Worm (Caenorhabditis elegans): ENCODE results near the gene pfk-1.2.
A peak's percentile ranks its signal among the peaks of the same experiment; 100 is the strongest.

Gene pfk-1.2

DNA sequence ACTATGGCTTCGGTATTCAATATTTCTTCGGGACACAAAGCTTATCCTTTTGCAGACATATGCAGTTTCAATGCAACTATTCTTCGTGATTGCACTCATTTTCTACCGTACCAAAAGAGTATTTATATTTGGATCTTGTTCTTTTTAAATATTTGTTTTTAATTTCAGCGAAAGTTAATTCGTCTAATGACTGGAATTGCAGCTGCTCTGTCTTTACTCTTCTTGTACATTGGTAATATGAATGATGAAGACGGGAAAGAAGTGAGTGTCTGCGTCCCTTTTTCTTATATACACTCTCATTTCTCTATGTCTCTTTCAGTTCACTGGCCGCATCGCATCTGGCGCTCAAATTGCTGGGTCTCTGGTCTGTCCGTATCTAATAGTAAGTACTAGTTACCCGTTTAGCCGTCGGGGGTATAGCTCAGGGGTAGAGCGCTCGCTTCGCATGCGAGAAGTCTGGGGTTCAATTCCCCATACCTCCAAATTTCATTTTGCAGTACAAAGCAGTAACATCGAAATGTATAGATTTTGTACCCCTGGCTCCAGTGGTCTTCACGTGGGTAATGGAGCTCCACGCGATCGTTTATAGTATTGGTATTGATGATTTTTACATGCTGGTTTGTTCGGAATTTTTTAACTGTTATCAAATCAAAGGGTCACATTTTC is 28.3 kb upstream of the pfk-1.2 start:
- TF ChIP-seq ztf-23 (GFP tag; IDR thresholded peaks at IDR 0.05) (peak; percentile 95), klf-2 (GFP tag; conservative IDR thresholded peaks at IDR 0.05) (peak; percentile 83), cog-1 (tag; optimal IDR thresholded peaks at IDR 0.05) (peak; percentile 78), ztf-29 (GFP tag; IDR thresholded peaks at IDR 0.05) (peak; percentile 79; the same call in 1 of the 2 replicates), T22C8.4 (GFP tag; IDR thresholded peaks at IDR 0.05) (peak; percentile 95), med-1 (GFP tag; optimal IDR thresholded peaks at IDR 0.05; ENCODE audit: insufficient read depth) (peak; percentile 41), tab-1 (GFP tag; IDR thresholded peaks at IDR 0.05) (peak; percentile 94), flt-1 (GFP tag; IDR thresholded peaks at IDR 0.05) (peak; percentile 97), ref-1 (GFP tag; conservative IDR thresholded peaks at IDR 0.05) (peak; percentile 84)

DNA sequence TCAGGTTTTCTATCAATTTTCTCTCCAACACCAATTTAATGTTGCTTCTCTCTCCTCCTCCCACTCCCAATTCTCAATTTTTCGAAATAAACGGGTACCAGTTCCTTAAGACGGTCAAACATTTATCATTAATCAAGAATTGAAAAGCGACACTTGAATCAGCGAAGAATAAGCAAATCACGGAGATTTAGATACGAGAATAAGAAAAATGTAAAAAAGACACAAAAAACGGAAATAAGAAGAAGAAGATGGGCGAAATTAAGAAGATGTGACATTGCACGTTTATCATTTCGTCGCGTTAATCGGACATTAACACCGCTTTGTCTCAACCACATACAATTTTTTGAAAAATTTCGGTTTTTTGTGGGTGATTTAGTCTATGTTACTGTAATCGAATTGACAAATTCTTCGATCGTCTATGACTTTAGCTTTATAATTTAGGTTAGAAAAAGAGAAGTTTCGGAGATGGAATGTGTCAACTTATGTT is 27.1 kb upstream of the pfk-1.2 start, which contains the start of gene haao-1:
Gene haao-1, plus strand, starts transcription at position 437 of the 487 bp plus-strand sequence.
- TF ChIP-seq med-1 (GFP tag; optimal IDR thresholded peaks at IDR 0.05; ENCODE audit: insufficient read depth) (no peak), T22C8.4 (GFP tag; IDR thresholded peaks at IDR 0.05) (no peak), ztf-23 (GFP tag; IDR thresholded peaks at IDR 0.05) (no peak), tab-1 (GFP tag; IDR thresholded peaks at IDR 0.05) (no peak), klf-2 (GFP tag; conservative IDR thresholded peaks at IDR 0.05) (no peak), cog-1 (tag; optimal IDR thresholded peaks at IDR 0.05) (no peak), flt-1 (GFP tag; IDR thresholded peaks at IDR 0.05) (no peak), ref-1 (GFP tag; conservative IDR thresholded peaks at IDR 0.05) (no peak), ztf-29 (GFP tag; IDR thresholded peaks at IDR 0.05) (no peak)

DNA sequence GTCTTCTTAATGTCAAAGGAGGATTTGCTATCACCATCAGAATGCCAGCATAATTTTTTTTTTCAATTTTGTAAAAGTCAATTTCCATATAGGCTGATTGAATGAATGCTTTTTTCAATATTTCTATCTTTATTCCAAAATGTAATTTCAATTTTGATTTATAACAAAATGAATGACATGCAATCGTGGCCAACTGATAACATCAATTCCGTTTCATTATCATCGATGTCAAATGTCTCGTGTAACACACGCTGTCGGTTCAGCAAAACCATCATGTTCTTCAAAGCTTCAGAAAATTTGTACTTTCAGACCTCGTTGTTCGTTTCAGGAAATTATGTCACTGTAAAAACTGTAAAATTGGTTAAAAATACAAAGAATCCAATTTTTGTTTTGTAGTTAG is 24.7 kb upstream of the pfk-1.2 start:
- no peak for TF ChIP-seq ztf-23 (GFP tag; IDR thresholded peaks at IDR 0.05)
- no peak for TF ChIP-seq ztf-29 (GFP tag; IDR thresholded peaks at IDR 0.05)
- TF ChIP-seq ref-1 (GFP tag; conservative IDR thresholded peaks at IDR 0.05), result no peak
- no peak for TF ChIP-seq flt-1 (GFP tag; IDR thresholded peaks at IDR 0.05)
- TF ChIP-seq T22C8.4 (GFP tag; IDR thresholded peaks at IDR 0.05), result no peak
- TF ChIP-seq klf-2 (GFP tag; conservative IDR thresholded peaks at IDR 0.05), result no peak
- no peak for TF ChIP-seq cog-1 (tag; optimal IDR thresholded peaks at IDR 0.05)
- no peak for TF ChIP-seq tab-1 (GFP tag; IDR thresholded peaks at IDR 0.05)
- TF ChIP-seq med-1 (GFP tag; optimal IDR thresholded peaks at IDR 0.05; ENCODE audit: insufficient read depth), result no peak

DNA sequence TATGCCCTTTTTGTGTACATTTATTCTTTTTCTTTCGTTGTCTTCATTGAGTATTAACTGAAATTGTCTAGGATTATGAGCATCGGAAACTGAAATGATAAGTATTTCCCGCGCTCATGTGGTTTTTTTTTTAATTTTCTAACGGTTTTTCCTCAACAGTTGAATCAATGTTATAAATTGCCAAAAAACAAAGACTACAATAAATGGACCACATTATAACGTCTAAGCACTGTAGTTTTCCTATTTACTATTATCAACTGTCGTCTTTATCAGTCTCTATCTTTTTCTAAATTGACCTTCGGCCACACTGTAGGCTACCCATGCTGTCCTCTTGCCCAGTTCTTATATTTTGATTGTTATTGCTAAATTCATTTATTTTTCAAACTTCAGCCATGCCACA is 23.9 kb upstream of the pfk-1.2 start, which contains the start of gene acs-14:
Gene acs-14, plus strand, starts transcription at position 391 of the 400 bp plus-strand sequence.
- TF ChIP-seq tab-1 (GFP tag; IDR thresholded peaks at IDR 0.05) (no peak), flt-1 (GFP tag; IDR thresholded peaks at IDR 0.05) (no peak), klf-2 (GFP tag; conservative IDR thresholded peaks at IDR 0.05) (no peak), ztf-23 (GFP tag; IDR thresholded peaks at IDR 0.05) (no peak), ztf-29 (GFP tag; IDR thresholded peaks at IDR 0.05) (no peak), med-1 (GFP tag; optimal IDR thresholded peaks at IDR 0.05; ENCODE audit: insufficient read depth) (no peak), T22C8.4 (GFP tag; IDR thresholded peaks at IDR 0.05) (no peak), ref-1 (GFP tag; conservative IDR thresholded peaks at IDR 0.05) (no peak), cog-1 (tag; optimal IDR thresholded peaks at IDR 0.05) (no peak)

ce11 chrV:9509597-9509996 is 22.0 kb upstream of the pfk-1.2 start:
- TF ChIP-seq flt-1 (GFP tag; IDR thresholded peaks at IDR 0.05) (no peak), T22C8.4 (GFP tag; IDR thresholded peaks at IDR 0.05) (no peak), tab-1 (GFP tag; IDR thresholded peaks at IDR 0.05) (no peak)

DNA sequence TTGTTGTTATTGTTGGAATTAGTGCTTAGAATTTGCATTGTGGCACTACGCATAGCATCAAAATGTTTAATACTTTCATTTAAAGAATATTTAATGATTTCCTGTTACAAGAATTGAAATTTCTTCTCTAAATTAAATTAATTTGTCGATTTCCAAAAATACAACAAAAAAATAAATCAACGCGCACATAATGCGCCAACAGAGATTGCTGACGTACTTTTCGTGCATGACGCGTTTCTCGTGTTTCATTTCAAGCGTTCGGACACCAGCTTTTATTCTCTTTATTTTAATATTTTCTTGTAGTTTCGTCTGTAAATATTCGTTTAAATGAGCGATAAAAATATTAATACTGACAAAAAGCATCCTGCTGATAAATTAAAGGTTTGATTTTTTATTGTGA is 18.0 kb upstream of the pfk-1.2 start, which contains the start of gene eif-2Bdelta:
Gene eif-2Bdelta, plus strand, starts transcription at position 235 of the 400 bp plus-strand sequence.
- TF ChIP-seq flt-1 (GFP tag; IDR thresholded peaks at IDR 0.05) (no peak), tab-1 (GFP tag; IDR thresholded peaks at IDR 0.05) (no peak), cog-1 (tag; optimal IDR thresholded peaks at IDR 0.05) (no peak)

DNA sequence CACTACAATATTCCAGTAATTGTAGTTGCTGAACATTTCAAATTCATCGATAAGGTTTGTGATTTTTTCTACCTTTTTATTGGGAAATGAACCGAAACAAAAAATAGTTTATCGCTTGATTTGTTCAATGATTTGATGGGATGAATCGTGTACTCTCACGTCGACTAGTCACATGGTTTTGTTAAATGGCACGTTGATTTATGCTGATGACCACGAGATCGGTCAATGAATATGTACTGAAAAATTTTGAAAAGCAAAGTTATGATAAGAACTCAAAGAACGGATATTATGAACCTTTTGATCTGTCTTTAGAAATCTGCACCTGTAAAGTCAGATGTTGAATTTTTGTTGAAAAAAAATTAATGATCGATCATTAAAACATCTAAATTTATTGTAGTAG is 15.3 kb upstream of the pfk-1.2 start:
- TF ChIP-seq cog-1 (tag; optimal IDR thresholded peaks at IDR 0.05) (no peak), T22C8.4 (GFP tag; IDR thresholded peaks at IDR 0.05) (no peak), ztf-23 (GFP tag; IDR thresholded peaks at IDR 0.05) (no peak), tab-1 (GFP tag; IDR thresholded peaks at IDR 0.05) (no peak), flt-1 (GFP tag; IDR thresholded peaks at IDR 0.05) (no peak), ref-1 (GFP tag; conservative IDR thresholded peaks at IDR 0.05) (no peak)

ce11 chrV:9518832-9519231 is 12.8 kb upstream of the pfk-1.2 start, which contains the start of gene C50F4.8:
TSS of gene C50F4.8 (minus strand) at chrV:9518859.
- no peak for TF ChIP-seq flt-1 (GFP tag; IDR thresholded peaks at IDR 0.05)
- no peak for TF ChIP-seq cog-1 (tag; optimal IDR thresholded peaks at IDR 0.05)
- TF ChIP-seq T22C8.4 (GFP tag; IDR thresholded peaks at IDR 0.05), result no peak
- no peak for TF ChIP-seq med-1 (GFP tag; optimal IDR thresholded peaks at IDR 0.05; ENCODE audit: insufficient read depth)
- TF ChIP-seq klf-2 (GFP tag; conservative IDR thresholded peaks at IDR 0.05), result no peak
- TF ChIP-seq ztf-29 (GFP tag; IDR thresholded peaks at IDR 0.05), result no peak
- no peak for TF ChIP-seq ztf-23 (GFP tag; IDR thresholded peaks at IDR 0.05)
- TF ChIP-seq ref-1 (GFP tag; conservative IDR thresholded peaks at IDR 0.05), result no peak
- TF ChIP-seq tab-1 (GFP tag; IDR thresholded peaks at IDR 0.05), result no peak

- TF ChIP-seq ztf-29 (GFP tag; IDR thresholded peaks at IDR 0.05) (no peak), klf-2 (GFP tag; conservative IDR thresholded peaks at IDR 0.05) (no peak), flt-1 (GFP tag; IDR thresholded peaks at IDR 0.05) (no peak), ztf-23 (GFP tag; IDR thresholded peaks at IDR 0.05) (no peak), T22C8.4 (GFP tag; IDR thresholded peaks at IDR 0.05) (no peak), med-1 (GFP tag; optimal IDR thresholded peaks at IDR 0.05; ENCODE audit: insufficient read depth) (no peak), tab-1 (GFP tag; IDR thresholded peaks at IDR 0.05) (no peak), cog-1 (tag; optimal IDR thresholded peaks at IDR 0.05) (no peak), ref-1 (GFP tag; conservative IDR thresholded peaks at IDR 0.05) (no peak)
Observed at ce11 chrV:9521697-9522096, 9.9 kb upstream of the pfk-1.2 start.

- TF ChIP-seq ztf-23 (GFP tag; IDR thresholded peaks at IDR 0.05) (no peak), tab-1 (GFP tag; IDR thresholded peaks at IDR 0.05) (no peak), ref-1 (GFP tag; conservative IDR thresholded peaks at IDR 0.05) (no peak), med-1 (GFP tag; optimal IDR thresholded peaks at IDR 0.05; ENCODE audit: insufficient read depth) (no peak)
Observed at ce11 chrV:9524099-9524498, 7.5 kb upstream of the pfk-1.2 start, which contains the start of gene C50F4.9. TSS of gene C50F4.9 (minus strand) at chrV:9524199.
